Fruit fly (Drosophila melanogaster) whole organism: ENCODE data around the gene CG7668.

Source experiments
- CG8478 ChIP-seq: fragments of >200 bp; optimal IDR thresholded peaks from 2 replicates; lab custom pipeline; 2018; ENCODE audit warnings: inconsistent platforms
- EcR ChIP-seq, 2 experiments: fragments of >200 bp; optimal IDR thresholded peaks; 2 replicates each; lab custom pipeline; 2017; ENCODE audit warnings: missing biosample characterization in 2 of 2, missing genetic modification characterization in 2 of 2, missing genetic modification reagents in 2 of 2
- pan ChIP-seq: fragments of >200 bp; optimal IDR thresholded peaks from 2 replicates; lab custom pipeline; 2017
- psq ChIP-seq: fragments of >200 bp; optimal IDR thresholded peaks from 2 replicates; lab custom pipeline; 2017
- usp ChIP-seq: fragments of >200 bp; optimal IDR thresholded peaks from 2 replicates; lab custom pipeline; 2017; ENCODE audit warnings: missing biosample characterization, missing genetic modification characterization, mixed read lengths

DNA sequence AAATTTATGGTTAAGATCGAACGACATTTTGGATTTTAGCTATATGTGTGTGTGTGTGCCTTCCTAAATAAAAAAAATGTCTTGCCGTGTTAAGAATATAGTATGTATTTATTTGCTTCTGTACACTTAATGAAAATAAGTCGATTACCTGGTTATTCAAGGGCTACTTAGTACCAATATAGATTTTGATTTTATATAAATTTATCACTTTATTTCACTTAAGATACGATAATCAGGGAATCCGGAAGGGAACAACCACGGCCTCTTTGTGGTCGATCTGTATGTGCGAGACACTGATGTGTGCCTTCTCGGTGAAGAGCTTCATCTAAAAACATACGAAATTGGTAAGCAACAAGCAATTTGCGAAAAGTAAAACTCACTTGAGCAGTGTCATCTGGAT lies 25.2 kb downstream of the CG7668 start, which contains the start of gene CG14183:
- TF ChIP-seq EcR (GFP tag; optimal IDR thresholded peaks at IDR 0.05; lab: Kevin White, UChicago) (no peak), CG8478 (lab: Kevin White, UChicago) (no peak), psq (lab: Kevin White, UChicago) (no peak), pan (no peak), usp (GFP tag; lab: Kevin White, UChicago) (no peak)
